Fruit fly (Drosophila melanogaster): ENCODE data around the gene CG42465.

The CG42465 gene

DNA sequence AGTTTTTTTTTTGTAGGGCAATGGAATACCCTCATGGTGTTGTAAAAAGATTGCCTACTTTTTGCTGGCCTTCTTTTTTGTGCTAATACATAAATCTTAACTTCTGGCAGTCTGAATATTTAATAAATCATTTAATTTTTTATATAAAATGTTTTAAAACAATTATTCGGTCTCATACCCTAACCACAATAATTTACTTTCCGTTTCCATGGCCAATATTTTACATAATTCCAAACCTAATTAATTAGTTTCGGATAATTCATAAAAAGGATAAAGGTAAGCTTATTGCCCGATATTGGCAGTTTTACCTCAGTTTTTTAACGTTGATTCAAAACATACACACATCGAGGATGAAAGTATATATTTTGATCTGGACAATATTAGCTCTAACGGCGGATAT, at the start of gene CG42465:
Gene CG42465, plus strand, starts transcription at position 301 of the 400 bp plus-strand sequence.
- TF ChIP-seq ey (GFP tag; optimal IDR thresholded peaks at IDR 0.05), result no peak
- TF ChIP-seq OdsH (GFP tag; optimal IDR thresholded peaks at IDR 0.05), result no peak
- no peak for TF ChIP-seq Dif (GFP tag; optimal IDR thresholded peaks at IDR 0.05; ENCODE audit: partially characterized antibody)
- no peak for TF ChIP-seq jim (GFP tag; optimal IDR thresholded peaks at IDR 0.05)
- no peak for TF ChIP-seq Vsx2 (GFP tag; optimal IDR thresholded peaks at IDR 0.05; ENCODE audit: partially characterized antibody)
- no peak for TF ChIP-seq dsf (GFP tag; optimal IDR thresholded peaks at IDR 0.05; ENCODE audit: borderline replicate concordance)

- no peak for TF ChIP-seq dmrt93B (GFP tag; optimal IDR thresholded peaks at IDR 0.05)
Measured at dm6 chr2L:3654956-3655618, 44.9 kb upstream of the CG42465 start.

DNA sequence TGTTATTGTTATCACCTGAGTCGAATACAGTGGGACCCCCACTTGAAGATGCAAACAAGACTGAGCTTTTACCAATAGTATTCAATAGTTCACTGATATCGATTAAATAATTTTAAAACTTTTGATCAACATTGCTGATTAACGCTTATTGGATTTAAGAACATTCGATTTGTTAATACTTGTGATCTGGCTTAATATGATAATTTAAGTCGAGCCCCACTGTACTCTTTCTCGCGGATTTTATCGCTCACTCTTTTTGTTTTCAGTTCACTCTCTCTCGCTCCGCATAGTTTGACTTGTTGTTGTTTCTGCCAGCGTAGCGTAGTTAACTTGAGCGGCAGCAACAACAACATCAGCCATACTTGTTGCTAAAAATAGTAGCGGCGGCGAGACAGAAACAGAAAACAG, 44.3 kb upstream of the CG42465 start:
- TF ChIP-seq N (GFP tag; optimal IDR thresholded peaks at IDR 0.05), result no peak
- TF ChIP-seq dsf (GFP tag; optimal IDR thresholded peaks at IDR 0.05; ENCODE audit: borderline replicate concordance), result peak; percentile 91
- no peak for TF ChIP-seq Abd-B (GFP tag; optimal IDR thresholded peaks at IDR 0.05)
- no peak for TF ChIP-seq lola (GFP tag; optimal IDR thresholded peaks at IDR 0.05)
- peak; percentile 90 for TF ChIP-seq Mio (GFP tag; optimal IDR thresholded peaks at IDR 0.05)
- TF ChIP-seq br (GFP tag; optimal IDR thresholded peaks at IDR 0.05), result peak; percentile 99
- peak; percentile 72 for TF ChIP-seq GATAd (GFP tag; optimal IDR thresholded peaks at IDR 0.05)
- peak; percentile 96 for TF ChIP-seq tai (GFP tag; optimal IDR thresholded peaks at IDR 0.05)
- TF ChIP-seq dmrt93B (GFP tag; optimal IDR thresholded peaks at IDR 0.05), result peak; percentile 97
- TF ChIP-seq sage (GFP tag; optimal IDR thresholded peaks at IDR 0.05), result peak; percentile 96
- peak; percentile 96 for TF ChIP-seq brk (GFP tag; optimal IDR thresholded peaks at IDR 0.05)
- TF ChIP-seq sv (GFP tag; optimal IDR thresholded peaks at IDR 0.05), result peak; percentile 97
- peak; percentile 99 for TF ChIP-seq fru (GFP tag; optimal IDR thresholded peaks at IDR 0.05)
- TF ChIP-seq Myc (optimal IDR thresholded peaks at IDR 0.05), result no peak
- peak; percentile 99 for TF ChIP-seq Hnf4 (GFP tag; optimal IDR thresholded peaks at IDR 0.05)
- peak; percentile 96 for TF ChIP-seq CrebA (GFP tag; optimal IDR thresholded peaks at IDR 0.05; ENCODE audit: borderline replicate concordance)
- TF ChIP-seq Sp1 (GFP tag; optimal IDR thresholded peaks at IDR 0.05), result peak; percentile 99
- TF ChIP-seq jim (GFP tag; optimal IDR thresholded peaks at IDR 0.05), result peak; percentile 61
- TF ChIP-seq h (GFP tag; optimal IDR thresholded peaks at IDR 0.05), result peak; percentile 99
- peak; percentile 99 for TF ChIP-seq CG9705 (GFP tag; optimal IDR thresholded peaks at IDR 0.05)
- TF ChIP-seq Rel (GFP tag; optimal IDR thresholded peaks at IDR 0.05), result peak; percentile 93
- TF ChIP-seq Rel (tag; optimal IDR thresholded peaks at IDR 0.05), result peak; percentile 95
- peak; percentile 99 for TF ChIP-seq ey (GFP tag; optimal IDR thresholded peaks at IDR 0.05)
- no peak for TF ChIP-seq Hr78 (GFP tag; optimal IDR thresholded peaks at IDR 0.05)
- TF ChIP-seq HLH106 (tag; optimal IDR thresholded peaks at IDR 0.05), result peak; percentile 99
- no peak for TF ChIP-seq Dif (GFP tag; optimal IDR thresholded peaks at IDR 0.05; ENCODE audit: partially characterized antibody)
- TF ChIP-seq foxo (GFP tag; optimal IDR thresholded peaks at IDR 0.05), result peak; percentile 97 to 99
- peak; percentile 98 for TF ChIP-seq psq (GFP tag; optimal IDR thresholded peaks at IDR 0.05)
- TF ChIP-seq usp (GFP tag; optimal IDR thresholded peaks at IDR 0.05), result no peak
- peak; percentile 80 for TF ChIP-seq Hr83 (GFP tag; optimal IDR thresholded peaks at IDR 0.05; ENCODE audit: poor library complexity, severe bottlenecking)
- TF ChIP-seq OdsH (GFP tag; optimal IDR thresholded peaks at IDR 0.05), result peak; percentile 99
- peak; percentile 99 for TF ChIP-seq woc (GFP tag; optimal IDR thresholded peaks at IDR 0.05)
- TF ChIP-seq Dfd (GFP tag; optimal IDR thresholded peaks at IDR 0.05), result no peak
- peak; percentile 94 for TF ChIP-seq Jra (GFP tag; optimal IDR thresholded peaks at IDR 0.05)
- peak; percentile 96 for TF ChIP-seq CG32264 (GFP tag; optimal IDR thresholded peaks at IDR 0.05)
- TF ChIP-seq rgr (GFP tag; optimal IDR thresholded peaks at IDR 0.05), result peak; percentile 99
